Worm (Caenorhabditis elegans) whole organism, mixed stage, embryonic: ENCODE results near the gene tra-4.

Source experiments
- blmp-1 ChIP-seq: fragments of 150-350 bp; optimal IDR thresholded peaks from 2 replicates; lab custom pipeline; 2014; ENCODE audit warnings: missing biosample characterization, missing genetic modification characterization
- elt-1 ChIP-seq: sonication (generic microtip); optimal IDR thresholded peaks from 2 replicates; lab custom pipeline; 2017; ENCODE audit warnings: missing genetic modification characterization, mild to moderate bottlenecking, missing compliant biosample characterization, antibody characterized with exemption, moderate library complexity, borderline replicate concordance; ENCODE audit not compliant: insufficient read depth
- hlh-1 ChIP-seq: fragments of 150-350 bp; optimal IDR thresholded peaks from 2 replicates; lab custom pipeline; 2014; ENCODE audit warnings: missing biosample characterization, missing genetic modification reagents, missing genetic modification characterization
- lsy-2 ChIP-seq: fragments of 150-350 bp; optimal IDR thresholded peaks from 2 replicates; lab custom pipeline; 2014; ENCODE audit warnings: missing biosample characterization, missing genetic modification characterization
- nhr-12 ChIP-seq: fragments of 150-350 bp; optimal IDR thresholded peaks from 2 replicates; lab custom pipeline; 2014; ENCODE audit warnings: missing biosample characterization, missing genetic modification characterization
- nhr-28 ChIP-seq: fragments of 150-350 bp; optimal IDR thresholded peaks from 2 replicates; lab custom pipeline; 2014; ENCODE audit warnings: missing biosample characterization, missing genetic modification characterization
- pha-4 ChIP-seq: fragments of 150-350 bp; optimal IDR thresholded peaks from 2 replicates; lab custom pipeline; 2018; ENCODE audit warnings: missing biosample characterization, missing genetic modification reagents, missing genetic modification characterization
- snpc-4 ChIP-seq: fragments of 150-350 bp; optimal IDR thresholded peaks from 2 replicates; lab custom pipeline; 2014; ENCODE audit warnings: missing biosample characterization, missing genetic modification characterization
- unc-120 ChIP-seq: sonication (generic microtip); optimal IDR thresholded peaks from 2 replicates; lab custom pipeline; 2017; ENCODE audit warnings: missing genetic modification characterization, missing compliant biosample characterization; ENCODE audit not compliant: poor library complexity, severe bottlenecking
- unc-39 ChIP-seq: fragments of 150-350 bp; optimal IDR thresholded peaks from 2 replicates; lab custom pipeline; 2014; ENCODE audit warnings: missing biosample characterization, missing genetic modification characterization
- unc-62 ChIP-seq: fragments of 150-350 bp; optimal IDR thresholded peaks from 2 replicates; lab custom pipeline; 2014; ENCODE audit warnings: missing biosample characterization, missing genetic modification reagents, missing genetic modification characterization
- ztf-11 ChIP-seq: fragments of 150-350 bp; optimal IDR thresholded peaks from 2 replicates; lab custom pipeline; 2014; ENCODE audit warnings: missing biosample characterization, missing genetic modification characterization

DNA sequence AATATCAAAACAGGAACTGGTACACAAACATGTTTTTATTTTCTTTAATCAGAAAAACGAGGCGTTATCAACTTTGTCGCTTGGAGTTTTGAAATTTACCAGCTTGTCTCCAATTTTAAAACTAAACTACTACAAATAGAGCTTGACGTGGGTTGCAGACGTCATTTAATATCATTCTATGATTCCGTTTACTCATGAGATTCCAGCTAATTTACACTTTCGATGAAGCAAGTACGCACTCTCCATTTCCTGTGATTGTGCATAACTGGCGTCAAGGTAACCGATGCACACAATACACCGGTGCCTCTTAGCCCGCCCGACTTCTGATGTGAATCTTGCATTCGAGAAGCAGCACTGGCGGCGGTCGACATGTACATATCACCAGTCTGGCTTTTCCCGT is 38.5 kb downstream of the tra-4 start:
- TF ChIP-seq ztf-11 (tag; lab: Kevin White, UChicago) (no peak), snpc-4 (tag; lab: Kevin White, UChicago) (no peak), unc-62 (GFP tag; lab: Kevin White, UChicago) (no peak), nhr-28 (no peak), hlh-1 (tag; lab: Kevin White, UChicago) (no peak), elt-1 (tag; lab: Kevin White, UChicago) (no peak), pha-4 (no peak), nhr-12 (tag; lab: Kevin White, UChicago) (no peak), unc-120 (tag; lab: Kevin White, UChicago) (no peak), blmp-1 (tag; lab: Kevin White, UChicago) (no peak), unc-39 (tag; lab: Kevin White, UChicago) (no peak), lsy-2 (tag; lab: Kevin White, UChicago) (no peak)
